Worm (Caenorhabditis elegans): ENCODE measurements around the gene F47B7.5.

DNA sequence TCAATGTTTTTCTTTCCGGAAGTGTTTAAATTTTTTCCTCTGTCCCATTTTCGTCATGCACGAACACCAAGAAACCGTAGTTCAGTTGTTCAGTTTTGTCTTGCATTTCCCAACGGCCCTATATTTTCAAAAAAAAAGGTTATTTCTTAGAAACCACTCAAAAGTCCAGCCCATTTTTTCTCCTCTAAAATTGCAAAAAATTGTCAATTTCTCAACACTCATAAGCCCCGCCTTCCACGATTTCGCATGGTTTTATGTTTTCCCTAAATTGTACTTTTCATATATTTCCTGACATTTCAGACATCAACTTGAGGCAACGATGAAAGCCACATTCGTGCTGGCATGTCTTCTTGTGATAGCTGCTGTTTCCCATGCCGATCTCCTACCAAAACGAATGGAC, 41.3 kb downstream of the F47B7.5 start, which contains the start of gene nlp-1:
- TF ChIP-seq C08G9.2 (tag; optimal IDR thresholded peaks at IDR 0.05) (no peak), ceh-48 (tag; optimal IDR thresholded peaks at IDR 0.05) (no peak), nhr-11 (tag; optimal IDR thresholded peaks at IDR 0.05) (no peak), pha-4 (tag; optimal IDR thresholded peaks at IDR 0.05) (no peak), K02D7.2 (tag; optimal IDR thresholded peaks at IDR 0.05) (no peak), fkh-10 (GFP tag; optimal IDR thresholded peaks at IDR 0.05) (no peak), ceh-24 (tag; optimal IDR thresholded peaks at IDR 0.05) (no peak), lim-6 (tag; optimal IDR thresholded peaks at IDR 0.05) (no peak)

Measured in whole organism, late embryonic.